Worm (Caenorhabditis elegans) whole organism, L3 larva: ENCODE data around the gene nep-11.
A peak's percentile ranks its signal among the peaks of the same experiment; 100 is the strongest.

Source experiments
- R02D3.7 ChIP-seq: fragments of 150-350 bp; optimal IDR thresholded peaks from 2 replicates; lab custom pipeline; 2014; ENCODE audit warnings: missing biosample characterization, missing genetic modification characterization
- ZK546.5 ChIP-seq: sonication (generic microtip); optimal IDR thresholded peaks from 2 replicates; lab custom pipeline; 2017; ENCODE audit warnings: missing biosample characterization, missing genetic modification characterization
- aly-2 ChIP-seq: fragments of 150-350 bp; optimal IDR thresholded peaks from 2 replicates; lab custom pipeline; 2014; ENCODE audit warnings: missing biosample characterization, missing genetic modification characterization
- ama-1 ChIP-seq: fragments of 150-350 bp; optimal IDR thresholded peaks from 2 replicates; lab custom pipeline; 2018
- ceh-16 ChIP-seq: sonication (generic microtip); optimal IDR thresholded peaks from 2 replicates; lab custom pipeline; 2017; ENCODE audit warnings: missing biosample characterization, missing genetic modification characterization
- ceh-28 ChIP-seq: fragments of 150-350 bp; optimal IDR thresholded peaks from 2 replicates; lab custom pipeline; 2014; ENCODE audit warnings: missing biosample characterization, missing genetic modification reagents, missing genetic modification characterization
- ceh-82 ChIP-seq: fragments of 150-350 bp; optimal IDR thresholded peaks from 2 replicates; lab custom pipeline; 2014; ENCODE audit warnings: missing biosample characterization, missing genetic modification characterization
- ceh-9 ChIP-seq: sonication (generic microtip); optimal IDR thresholded peaks from 2 replicates; lab custom pipeline; 2018; ENCODE audit warnings: missing biosample characterization, missing genetic modification characterization
- daf-12 ChIP-seq: fragments of 150-350 bp; optimal IDR thresholded peaks from 2 replicates; lab custom pipeline; 2014; ENCODE audit warnings: missing biosample characterization, missing genetic modification reagents, missing genetic modification characterization
- egl-27 ChIP-seq: sonication (generic microtip); optimal IDR thresholded peaks from 4 replicates; lab custom pipeline; 2017; ENCODE audit warnings: missing biosample characterization, missing genetic modification reagents, missing genetic modification characterization
- egl-5 ChIP-seq: fragments of 150-350 bp; optimal IDR thresholded peaks from 2 replicates; lab custom pipeline; 2017; ENCODE audit warnings: missing biosample characterization, missing genetic modification reagents, missing genetic modification characterization, inconsistent platforms
- elt-1 ChIP-seq: fragments of 150-350 bp; optimal IDR thresholded peaks from 2 replicates; lab custom pipeline; 2014; ENCODE audit warnings: missing biosample characterization, missing genetic modification characterization
- elt-2 ChIP-seq: sonication (generic microtip); optimal IDR thresholded peaks from 2 replicates; lab custom pipeline; 2016; ENCODE audit warnings: missing genetic modification reagents, mild to moderate bottlenecking, missing genetic modification characterization, missing compliant biosample characterization
- elt-3 ChIP-seq, 3 experiments: fragments of 150-350 bp in 1 of 3; sonication (generic microtip) in 2 of 3; optimal IDR thresholded peaks; 2 replicates in 2 of 3; 4 replicates in 1 of 3; lab custom pipeline; 2014 to 2017; ENCODE audit warnings: missing biosample characterization in 3 of 3, missing genetic modification characterization in 3 of 3
- eor-1 ChIP-seq, 2 experiments: fragments of 150-350 bp; optimal IDR thresholded peaks; 2 replicates each; lab custom pipeline; 2014 to 2018; ENCODE audit warnings: missing biosample characterization in 2 of 2, missing genetic modification characterization in 2 of 2
- fkh-10 ChIP-seq: sonication (generic microtip); optimal IDR thresholded peaks from 2 replicates; lab custom pipeline; 2017; ENCODE audit warnings: missing biosample characterization, missing genetic modification reagents, missing genetic modification characterization
- fkh-2 ChIP-seq: fragments of 150-350 bp; optimal IDR thresholded peaks from 2 replicates; lab custom pipeline; 2014; ENCODE audit warnings: missing biosample characterization, missing genetic modification reagents, missing genetic modification characterization
- fos-1 ChIP-seq: fragments of 150-350 bp; optimal IDR thresholded peaks from 2 replicates; lab custom pipeline; 2014; ENCODE audit warnings: missing biosample characterization, missing genetic modification characterization
- hmg-11 ChIP-seq: sonication (generic microtip); optimal IDR thresholded peaks from 2 replicates; lab custom pipeline; 2016; ENCODE audit warnings: missing genetic modification characterization, missing compliant biosample characterization
- jun-1 ChIP-seq: fragments of 150-350 bp; optimal IDR thresholded peaks from 2 replicates; lab custom pipeline; 2014; ENCODE audit warnings: missing biosample characterization, missing genetic modification reagents, missing genetic modification characterization
- lin-15B ChIP-seq: fragments of 150-350 bp; optimal IDR thresholded peaks from 2 replicates; lab custom pipeline; 2014; ENCODE audit warnings: missing biosample characterization, missing genetic modification characterization
- lin-39 ChIP-seq: fragments of 150-350 bp; optimal IDR thresholded peaks from 2 replicates; lab custom pipeline; 2018; ENCODE audit warnings: missing biosample characterization, missing genetic modification reagents, missing genetic modification characterization
- lsy-12 ChIP-seq: sonication (generic microtip); optimal IDR thresholded peaks from 2 replicates; lab custom pipeline; 2016; ENCODE audit warnings: mild to moderate bottlenecking, missing genetic modification characterization, missing compliant biosample characterization
- mdl-1 ChIP-seq: fragments of 150-350 bp; optimal IDR thresholded peaks from 2 replicates; lab custom pipeline; 2014; ENCODE audit warnings: missing biosample characterization, missing genetic modification characterization
- mml-1 ChIP-seq: fragments of 150-350 bp; sonication (generic microtip); optimal IDR thresholded peaks from 3 replicates; lab custom pipeline; 2014; ENCODE audit warnings: missing biosample characterization, missing genetic modification characterization
- nfya-1 ChIP-seq: sonication (generic microtip); optimal IDR thresholded peaks from 2 replicates; lab custom pipeline; 2017; ENCODE audit warnings: missing genetic modification characterization, mild to moderate bottlenecking, missing compliant biosample characterization, antibody characterized with exemption, moderate library complexity; ENCODE audit not compliant: insufficient read depth
- nhr-11 ChIP-seq: fragments of 150-350 bp; optimal IDR thresholded peaks from 2 replicates; lab custom pipeline; 2014; ENCODE audit warnings: missing biosample characterization, missing genetic modification characterization
- nhr-12 ChIP-seq: fragments of 150-350 bp; optimal IDR thresholded peaks from 2 replicates; lab custom pipeline; 2014; ENCODE audit warnings: missing biosample characterization, missing genetic modification characterization
- nhr-23 ChIP-seq: fragments of 150-350 bp; optimal IDR thresholded peaks from 2 replicates; lab custom pipeline; 2014; ENCODE audit warnings: missing biosample characterization, missing genetic modification reagents, missing genetic modification characterization
- nhr-237 ChIP-seq: fragments of 150-350 bp; optimal IDR thresholded peaks from 2 replicates; lab custom pipeline; 2014; ENCODE audit warnings: missing biosample characterization, missing genetic modification characterization
- nhr-25 ChIP-seq: sonication (generic microtip); optimal IDR thresholded peaks from 2 replicates; lab custom pipeline; 2017; ENCODE audit warnings: missing biosample characterization, missing genetic modification characterization
- nhr-28 ChIP-seq: fragments of 150-350 bp; optimal IDR thresholded peaks from 2 replicates; lab custom pipeline; 2014; ENCODE audit warnings: missing biosample characterization, missing genetic modification characterization
- nhr-43 ChIP-seq: sonication (generic microtip); optimal IDR thresholded peaks from 2 replicates; lab custom pipeline; 2016; ENCODE audit warnings: mild to moderate bottlenecking, missing genetic modification characterization, missing compliant biosample characterization; ENCODE audit not compliant: poor library complexity, severe bottlenecking
- nhr-67 ChIP-seq: fragments of 150-350 bp; optimal IDR thresholded peaks from 2 replicates; lab custom pipeline; 2014; ENCODE audit warnings: missing biosample characterization, missing genetic modification characterization
- nhr-76 ChIP-seq: fragments of 150-350 bp; sonication (generic microtip); optimal IDR thresholded peaks from 5 replicates; lab custom pipeline; 2014; ENCODE audit warnings: missing biosample characterization, missing genetic modification characterization
- nhr-77 ChIP-seq: fragments of 150-350 bp; optimal IDR thresholded peaks from 2 replicates; lab custom pipeline; 2014; ENCODE audit warnings: missing biosample characterization, missing genetic modification characterization
- pha-4 ChIP-seq: fragments of 150-350 bp; optimal IDR thresholded peaks from 2 replicates; lab custom pipeline; 2014; ENCODE audit warnings: missing biosample characterization, missing genetic modification reagents, missing genetic modification characterization
- pqm-1 ChIP-seq: fragments of 150-350 bp; optimal IDR thresholded peaks from 2 replicates; lab custom pipeline; 2017; ENCODE audit warnings: missing biosample characterization, missing genetic modification characterization, inconsistent platforms
- sea-2 ChIP-seq: fragments of 150-350 bp; sonication (generic microtip); optimal IDR thresholded peaks from 4 replicates; lab custom pipeline; 2014; ENCODE audit warnings: missing biosample characterization, missing genetic modification reagents, missing genetic modification characterization
- skn-1 ChIP-seq: fragments of 150-350 bp; optimal IDR thresholded peaks from 2 replicates; lab custom pipeline; 2014; ENCODE audit warnings: missing biosample characterization, missing genetic modification characterization
- snpc-4 ChIP-seq: fragments of 150-350 bp; optimal IDR thresholded peaks from 2 replicates; lab custom pipeline; 2014; ENCODE audit warnings: missing biosample characterization, missing genetic modification characterization
- tbx-2 ChIP-seq: sonication (generic microtip); optimal IDR thresholded peaks from 2 replicates; lab custom pipeline; 2016; ENCODE audit warnings: mild to moderate bottlenecking, missing genetic modification characterization, missing compliant biosample characterization
- unc-39 ChIP-seq: sonication (generic microtip); optimal IDR thresholded peaks from 4 replicates; lab custom pipeline; 2017; ENCODE audit warnings: missing biosample characterization, missing genetic modification characterization
- unc-62 ChIP-seq: fragments of 150-350 bp; sonication (generic microtip); optimal IDR thresholded peaks from 4 replicates; lab custom pipeline; 2014; ENCODE audit warnings: missing biosample characterization, missing genetic modification reagents, missing genetic modification characterization
- zag-1 ChIP-seq: fragments of 150-350 bp; optimal IDR thresholded peaks from 2 replicates; lab custom pipeline; 2014; ENCODE audit warnings: missing biosample characterization, missing genetic modification characterization
- ztf-11 ChIP-seq: fragments of 150-350 bp; optimal IDR thresholded peaks from 2 replicates; lab custom pipeline; 2014; ENCODE audit warnings: missing biosample characterization, missing genetic modification characterization
- ztf-4 ChIP-seq: fragments of 150-350 bp; optimal IDR thresholded peaks from 2 replicates; lab custom pipeline; 2014; ENCODE audit warnings: missing biosample characterization, missing genetic modification characterization

Gene nep-11

ce11 chrII:3428158-3428704 is 2.9 kb upstream of the nep-11 start:
- TF ChIP-seq elt-3 (tag; optimal IDR thresholded peaks at IDR 0.05; lab: Kevin White, UChicago) (no peak), ztf-4 (tag; lab: Kevin White, UChicago) (no peak), nhr-12 (no peak), nhr-76 (tag; lab: Kevin White, UChicago) (no peak), egl-5 (tag; lab: Kevin White, UChicago) (no peak), R02D3.7 (tag; lab: Kevin White, UChicago) (no peak), lin-15B (tag; lab: Kevin White, UChicago) (no peak), ceh-28 (no peak), nhr-23 (no peak), nhr-11 (tag; lab: Kevin White, UChicago) (no peak), lsy-12 (tag; lab: Kevin White, UChicago) (no peak), elt-1 (tag; lab: Kevin White, UChicago) (no peak), unc-39 (tag; lab: Kevin White, UChicago) (no peak), fkh-2 (tag; lab: Kevin White, UChicago) (no peak), aly-2 (tag; lab: Kevin White, UChicago) (no peak), fos-1 (tag; lab: Kevin White, UChicago) (no peak), egl-27 (tag; lab: Kevin White, UChicago) (no peak), nhr-237 (tag; lab: Kevin White, UChicago) (no peak), ceh-16 (no peak), sea-2 (GFP tag; lab: Kevin White, UChicago) (peak; percentile 20), ceh-82 (tag; lab: Kevin White, UChicago) (no peak), nfya-1 (peak; percentile 60), mdl-1 (tag; lab: Kevin White, UChicago) (no peak), ceh-9 (tag; lab: Kevin White, UChicago) (no peak), lin-39 (tag; lab: Kevin White, UChicago) (peak; percentile 72), skn-1 (tag; lab: Kevin White, UChicago) (no peak), tbx-2 (tag; lab: Kevin White, UChicago) (no peak), ztf-11 (tag; lab: Kevin White, UChicago) (no peak), eor-1 (tag; optimal IDR thresholded peaks at IDR 0.05; lab: Kevin White, UChicago) (no peak), ZK546.5 (no peak), zag-1 (tag; lab: Kevin White, UChicago) (no peak), elt-2 (tag; lab: Kevin White, UChicago) (no peak), nhr-67 (no peak), snpc-4 (tag; lab: Kevin White, UChicago) (peak; percentile 19), nhr-28 (tag; lab: Kevin White, UChicago) (no peak), unc-62 (GFP tag; lab: Kevin White, UChicago) (no peak), nhr-77 (no peak), pqm-1 (tag; lab: Kevin White, UChicago) (no peak), jun-1 (tag; lab: Kevin White, UChicago) (no peak), pha-4 (no peak), ama-1 (lab: Kevin White, UChicago) (no peak), mml-1 (no peak), hmg-11 (peak; percentile 66), daf-12 (tag; lab: Kevin White, UChicago) (no peak), fkh-10 (peak; percentile 3), nhr-43 (tag; lab: Kevin White, UChicago) (no peak), nhr-25 (tag; lab: Kevin White, UChicago) (no peak)
